Fruit fly (Drosophila melanogaster) whole organism: ENCODE data around the gene CG44174.

Source experiments
- EcR ChIP-seq, 2 experiments: fragments of >200 bp; optimal IDR thresholded peaks; 2 replicates each; lab custom pipeline; 2017; ENCODE audit warnings: missing biosample characterization in 2 of 2, missing genetic modification characterization in 2 of 2, missing genetic modification reagents in 2 of 2
- pan ChIP-seq: fragments of >200 bp; optimal IDR thresholded peaks from 2 replicates; lab custom pipeline; 2017
- usp ChIP-seq: fragments of >200 bp; optimal IDR thresholded peaks from 2 replicates; lab custom pipeline; 2017; ENCODE audit warnings: missing biosample characterization, missing genetic modification characterization, mixed read lengths

DNA sequence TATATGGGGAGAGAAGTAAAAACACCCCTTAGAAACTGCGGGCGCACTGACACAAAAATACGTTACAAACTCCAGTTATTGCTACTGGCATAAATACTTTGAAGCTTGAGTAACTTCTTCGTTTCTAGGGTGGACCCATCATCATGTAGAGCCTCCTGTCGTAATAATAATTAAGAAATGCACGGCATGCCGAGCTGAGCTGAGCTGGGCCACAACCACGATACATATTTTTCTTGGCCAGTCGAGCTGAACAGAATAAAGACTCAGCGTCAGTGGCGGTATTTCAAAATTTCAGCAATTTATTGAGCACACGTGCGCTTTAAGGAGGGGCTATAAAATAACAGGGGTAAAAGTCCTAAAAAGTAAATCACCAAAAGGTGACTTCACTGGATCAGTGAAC, 21.0 kb upstream of the CG44174 start:
- TF ChIP-seq usp (no peak), EcR (GFP tag; optimal IDR thresholded peaks at IDR 0.05; lab: Kevin White, UChicago) (no peak), pan (lab: Kevin White, UChicago) (no peak)
